Fruit fly (Drosophila melanogaster) whole organism, embryonic: ENCODE data around the gene CG31195.

ENCODE experiments used
- Asciz ChIP-seq: fragments of 200-800 bp; sonication (Bioruptor generic); optimal IDR thresholded peaks from 2 replicates; lab custom pipeline; 2017; ENCODE audit warnings: missing biosample characterization, mild to moderate bottlenecking, missing genetic modification characterization, missing genetic modification reagents
- B-H1 ChIP-seq: fragments of 200-800 bp; sonication (Bioruptor generic); IDR thresholded peaks from 3 replicates; pipeline ENCODE4 v1.3.6; 2022; ENCODE audit warnings: missing biosample characterization, missing genetic modification characterization
- CG16863 ChIP-seq: fragments of 200-800 bp; sonication (Bioruptor generic); optimal IDR thresholded peaks from 3 replicates; lab custom pipeline; 2016; ENCODE audit warnings: missing biosample characterization, missing genetic modification characterization
- CG8089 ChIP-seq: fragments of 200-800 bp; sonication (Bioruptor generic); optimal IDR thresholded peaks from 3 replicates; lab custom pipeline; 2016; ENCODE audit warnings: missing biosample characterization, missing genetic modification characterization
- fd96Cb ChIP-seq: fragments of 200-800 bp; sonication (Bioruptor generic); optimal IDR thresholded peaks from 2 replicates; lab custom pipeline; 2018; ENCODE audit warnings: missing biosample characterization, mild to moderate bottlenecking, missing genetic modification characterization, moderate library complexity
- h ChIP-seq: fragments of >200 bp; optimal IDR thresholded peaks from 2 replicates; lab custom pipeline; 2017
- rib ChIP-seq: fragments of 200-800 bp; sonication (Bioruptor generic); IDR thresholded peaks from 2 replicates; pipeline ENCODE4 v1.3.6; 2022; ENCODE audit warnings: missing biosample characterization, missing genetic modification characterization

DNA sequence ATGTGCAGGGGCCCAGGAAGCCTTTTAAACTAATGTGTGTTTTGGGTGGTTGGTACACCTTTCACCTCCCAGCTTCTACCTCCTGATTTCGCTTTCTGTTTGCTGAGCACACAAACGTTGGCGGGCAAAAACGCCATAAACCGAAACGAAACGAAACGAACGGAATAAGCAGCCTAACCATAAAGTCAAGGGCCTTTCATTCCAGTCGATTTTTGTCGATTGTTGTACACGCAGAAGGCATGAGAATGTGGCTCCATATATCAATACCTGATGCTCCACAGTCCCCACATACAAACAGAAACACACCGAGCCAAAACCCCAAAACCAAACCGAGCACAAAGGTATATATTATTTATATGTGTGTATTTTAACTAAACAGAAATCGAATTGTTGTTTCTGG, 38.7 kb downstream of the CG31195 start:
- TF ChIP-seq B-H1 (GFP tag; lab: Robert Waterston, UW) (no peak), CG16863 (GFP tag; lab: Kevin White, UChicago) (no peak), Asciz (GFP tag; lab: Kevin White, UChicago) (no peak), h (no peak), CG8089 (GFP tag; lab: Kevin White, UChicago) (no peak), rib (GFP tag; lab: Robert Waterston, UW) (no peak), fd96Cb (tag; lab: Kevin White, UChicago) (no peak)
